Fruit fly (Drosophila melanogaster): ENCODE results near the gene CG6712.

The CG6712 gene

dm6 chr2L:12078123-12078658, 18.1 kb downstream of the CG6712 start:
- TF ChIP-seq CG18599 (GFP tag; optimal IDR thresholded peaks at IDR 0.05), result no peak
- no peak for TF ChIP-seq toy (GFP tag; IDR thresholded peaks at IDR 0.05)
- TF ChIP-seq CG7357 (GFP tag; IDR thresholded peaks at IDR 0.05), result no peak
- TF ChIP-seq chinmo (GFP tag; IDR thresholded peaks at IDR 0.05; ENCODE audit: partially characterized antibody), result 0 out of 4 replicates have a peak, but pooled peaks have one; percentile 9
- no peak for TF ChIP-seq dan (GFP tag; IDR thresholded peaks at IDR 0.05)
- TF ChIP-seq CG1647 (GFP tag; optimal IDR thresholded peaks at IDR 0.05), result no peak
- no peak for TF ChIP-seq CG6813 (GFP tag; optimal IDR thresholded peaks at IDR 0.05)
- no peak for TF ChIP-seq CG1792 (GFP tag; optimal IDR thresholded peaks at IDR 0.05)
- no peak for TF ChIP-seq schlank (tag; optimal IDR thresholded peaks at IDR 0.05)
- TF ChIP-seq ham (GFP tag; IDR thresholded peaks at IDR 0.05), result no peak
- TF ChIP-seq Mrtf (GFP tag; IDR thresholded peaks at IDR 0.05), result 0 out of 3 replicates have a peak, but pooled peaks have one; percentile 33
- TF ChIP-seq grn (GFP tag; optimal IDR thresholded peaks at IDR 0.05), result no peak
- TF ChIP-seq CG13894 (tag; optimal IDR thresholded peaks at IDR 0.05), result no peak
- TF ChIP-seq Lim3 (GFP tag; IDR thresholded peaks at IDR 0.05), result no peak
- TF ChIP-seq gsb-n (tag; optimal IDR thresholded peaks at IDR 0.05), result no peak
- TF ChIP-seq prd (optimal IDR thresholded peaks at IDR 0.05), result no peak
- peak; percentile 30; the same call in 1 of the 3 replicates for TF ChIP-seq prd (GFP tag; IDR thresholded peaks at IDR 0.05)
- TF ChIP-seq CG11085 (GFP tag; IDR thresholded peaks at IDR 0.05), result no peak
- TF ChIP-seq CHES-1-like (GFP tag; optimal IDR thresholded peaks at IDR 0.05), result no peak
- no peak for TF ChIP-seq jumu (GFP tag; optimal IDR thresholded peaks at IDR 0.05)
- no peak for TF ChIP-seq CG11696 (GFP tag; IDR thresholded peaks at IDR 0.05)
- peak; percentile 58 for TF ChIP-seq crol (GFP tag; IDR thresholded peaks at IDR 0.05)
- TF ChIP-seq CG17385 (GFP tag; optimal IDR thresholded peaks at IDR 0.05), result no peak
- TF ChIP-seq HLHmδ (GFP tag; optimal IDR thresholded peaks at IDR 0.05), result no peak
- TF ChIP-seq C15 (GFP tag; IDR thresholded peaks at IDR 0.05), result no peak
- 0 out of 3 replicates have a peak, but pooled peaks have one; percentile 22 for TF ChIP-seq CG2199 (GFP tag; IDR thresholded peaks at IDR 0.05)
- TF ChIP-seq hb (GFP tag; IDR thresholded peaks at IDR 0.05; ENCODE audit: partially characterized antibody), result no peak
- no peak for TF ChIP-seq ssp (GFP tag; IDR thresholded peaks at IDR 0.05)
- TF ChIP-seq Hr39 (optimal IDR thresholded peaks at IDR 0.05), result peak; percentile 60
- TF ChIP-seq NK7.1 (GFP tag; optimal IDR thresholded peaks at IDR 0.05), result no peak
- TF ChIP-seq CG8359 (GFP tag; optimal IDR thresholded peaks at IDR 0.05; ENCODE audit: borderline replicate concordance), result no peak
- no peak for TF ChIP-seq CG4820 (GFP tag; optimal IDR thresholded peaks at IDR 0.05)
- TF ChIP-seq H2.0 (GFP tag; IDR thresholded peaks at IDR 0.05), result no peak
- TF ChIP-seq CTCF (GFP tag; optimal IDR thresholded peaks at IDR 0.05), result peak; percentile 82
- TF ChIP-seq chn (GFP tag; optimal IDR thresholded peaks at IDR 0.05), result no peak
- no peak for TF ChIP-seq CG12391 (tag; optimal IDR thresholded peaks at IDR 0.05)
- no peak for TF ChIP-seq sr (GFP tag; IDR thresholded peaks at IDR 0.05)
- TF ChIP-seq sna (GFP tag; IDR thresholded peaks at IDR 0.05; ENCODE audit: partially characterized antibody), result no peak
- TF ChIP-seq gcm (GFP tag; optimal IDR thresholded peaks at IDR 0.05), result no peak
- no peak for TF ChIP-seq ranshi (GFP tag; IDR thresholded peaks at IDR 0.05)
- no peak for TF ChIP-seq CG2678 (tag; optimal IDR thresholded peaks at IDR 0.05)
- TF ChIP-seq CG7271 (tag; optimal IDR thresholded peaks at IDR 0.05), result no peak
- TF ChIP-seq usp (GFP tag; optimal IDR thresholded peaks at IDR 0.05), result no peak
- TF ChIP-seq aop (GFP tag; IDR thresholded peaks at IDR 0.05), result no peak
- TF ChIP-seq Gsc (GFP tag; IDR thresholded peaks at IDR 0.05), result no peak
- TF ChIP-seq Med (GFP tag), result peak; percentile 26

Data from whole organism, embryonic.